Worm (Caenorhabditis elegans): ENCODE results near the gene C47E12.12.

C47E12.12 gene

DNA sequence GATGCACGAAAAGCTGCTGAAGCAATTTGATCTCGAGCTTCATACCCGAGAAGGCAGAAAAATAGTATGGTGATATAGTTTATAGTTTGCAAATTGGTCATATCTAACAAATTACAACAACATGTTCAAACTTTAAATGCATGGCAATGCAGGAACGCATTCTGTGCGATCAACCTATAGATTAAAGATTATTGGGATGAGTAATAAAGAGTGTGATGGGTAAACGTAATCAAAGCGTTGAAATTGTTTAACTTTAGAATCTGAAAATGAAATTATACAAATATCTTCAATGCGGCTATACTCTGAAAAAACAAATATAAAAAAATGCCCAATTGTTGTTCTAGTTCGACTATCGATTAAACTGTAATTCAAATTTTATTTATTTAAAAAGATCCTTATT is 3.8 kb upstream of the C47E12.12 start, which contains the start of gene C47E12.14:
Gene C47E12.14 (minus strand): TSS at position 101 of the 400 bp plus-strand sequence.
- no peak for TF ChIP-seq elt-1 (tag; optimal IDR thresholded peaks at IDR 0.05)
- TF ChIP-seq fkh-2 (tag; optimal IDR thresholded peaks at IDR 0.05): no peak
- no peak for TF ChIP-seq egl-5 (tag; optimal IDR thresholded peaks at IDR 0.05)
- no peak for TF ChIP-seq elt-2 (tag; optimal IDR thresholded peaks at IDR 0.05)
- TF ChIP-seq zag-1 (tag; optimal IDR thresholded peaks at IDR 0.05): no peak
- TF ChIP-seq tbx-2 (tag; optimal IDR thresholded peaks at IDR 0.05): no peak
- TF ChIP-seq elt-3 (tag; optimal IDR thresholded peaks at IDR 0.05): no peak
- TF ChIP-seq fos-1 (tag; optimal IDR thresholded peaks at IDR 0.05): no peak
- TF ChIP-seq lin-39 (tag; optimal IDR thresholded peaks at IDR 0.05): no peak
- no peak for TF ChIP-seq mdl-1 (tag; optimal IDR thresholded peaks at IDR 0.05)
- no peak for TF ChIP-seq nhr-76 (tag; optimal IDR thresholded peaks at IDR 0.05)
- no peak for TF ChIP-seq aly-2 (tag; optimal IDR thresholded peaks at IDR 0.05)
- no peak for TF ChIP-seq unc-39 (tag; optimal IDR thresholded peaks at IDR 0.05)
- no peak for TF ChIP-seq nfya-1 (tag; optimal IDR thresholded peaks at IDR 0.05; ENCODE audit: insufficient read depth)

DNA sequence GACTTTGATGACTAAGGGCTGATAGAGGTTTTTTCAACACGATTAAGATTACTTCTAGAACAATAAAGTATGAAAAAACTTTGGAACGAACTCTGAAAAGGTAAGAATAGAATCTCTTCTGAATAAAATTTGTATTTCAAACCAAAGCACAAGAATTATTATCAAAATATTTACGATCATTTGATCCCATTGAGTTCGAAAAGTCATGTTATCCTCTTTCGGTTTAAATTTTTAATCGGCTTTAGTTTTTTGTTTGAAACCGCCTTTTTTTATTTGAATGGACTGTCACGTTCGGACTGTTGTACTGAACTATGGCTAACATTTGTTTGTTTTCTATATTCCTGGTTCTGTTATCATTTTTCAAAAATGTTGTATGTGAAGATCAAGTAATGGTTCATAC is 1.9 kb upstream of the C47E12.12 start, which contains the start of gene C47E12.9:
Gene C47E12.9 (plus strand): TSS at position 301 of the 400 bp plus-strand sequence.
- TF ChIP-seq nhr-237 (tag; optimal IDR thresholded peaks at IDR 0.05) (no peak), R02D3.7 (tag; optimal IDR thresholded peaks at IDR 0.05) (no peak), hmg-11 (tag; optimal IDR thresholded peaks at IDR 0.05) (no peak), nhr-43 (tag; optimal IDR thresholded peaks at IDR 0.05; ENCODE audit: poor library complexity, severe bottlenecking) (no peak), ama-1 (optimal IDR thresholded peaks at IDR 0.05) (no peak), skn-1 (tag; optimal IDR thresholded peaks at IDR 0.05) (no peak), egl-5 (tag; optimal IDR thresholded peaks at IDR 0.05) (no peak), ztf-4 (tag; optimal IDR thresholded peaks at IDR 0.05) (no peak), nhr-77 (tag; optimal IDR thresholded peaks at IDR 0.05) (no peak), unc-62 (GFP tag; optimal IDR thresholded peaks at IDR 0.05) (no peak), ceh-9 (tag; optimal IDR thresholded peaks at IDR 0.05) (no peak), nhr-12 (tag; optimal IDR thresholded peaks at IDR 0.05) (no peak), lsy-12 (tag; optimal IDR thresholded peaks at IDR 0.05) (no peak), mml-1 (tag; optimal IDR thresholded peaks at IDR 0.05) (no peak), elt-1 (tag; optimal IDR thresholded peaks at IDR 0.05) (no peak)

DNA sequence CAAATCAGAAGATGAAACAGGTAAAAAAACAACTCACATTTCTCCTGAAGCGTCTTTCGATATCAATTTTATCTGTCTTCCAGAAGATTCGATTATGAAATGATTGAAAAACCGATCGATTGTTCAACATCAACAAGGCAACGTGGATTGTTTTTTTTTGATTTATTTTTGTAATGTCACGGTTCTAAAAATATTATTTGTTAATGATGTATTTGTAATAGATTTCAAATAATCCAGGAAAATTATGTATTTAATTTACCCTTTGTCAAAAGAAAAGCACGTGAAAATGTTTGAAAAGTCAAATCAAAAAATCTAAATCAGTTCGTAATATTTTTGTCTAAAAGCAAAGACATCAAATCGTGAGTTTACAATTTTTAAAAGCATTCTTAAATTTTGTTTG is 3.4 kb downstream of the C47E12.12 start, which contains the start of the genes kin-5 and C47E12.11:
Gene kin-5 (minus strand): TSS at position 101 of the 400 bp plus-strand sequence.
Gene C47E12.11 (plus strand): TSS at position 320 of the 400 bp plus-strand sequence.
- TF ChIP-seq nhr-11 (tag; optimal IDR thresholded peaks at IDR 0.05): no peak
- no peak for TF ChIP-seq nhr-76 (tag; optimal IDR thresholded peaks at IDR 0.05)
- TF ChIP-seq snpc-4 (tag; optimal IDR thresholded peaks at IDR 0.05): no peak
- TF ChIP-seq unc-39 (tag; optimal IDR thresholded peaks at IDR 0.05): no peak
- TF ChIP-seq jun-1 (tag; optimal IDR thresholded peaks at IDR 0.05): no peak
- TF ChIP-seq nhr-28 (tag; optimal IDR thresholded peaks at IDR 0.05): no peak
- TF ChIP-seq sea-2 (GFP tag; optimal IDR thresholded peaks at IDR 0.05): no peak
- no peak for TF ChIP-seq lin-39 (tag; optimal IDR thresholded peaks at IDR 0.05)
- TF ChIP-seq eor-1 (tag; optimal IDR thresholded peaks at IDR 0.05): no peak
- no peak for TF ChIP-seq ztf-11 (tag; optimal IDR thresholded peaks at IDR 0.05)
- no peak for TF ChIP-seq pha-4 (tag; optimal IDR thresholded peaks at IDR 0.05)
- TF ChIP-seq nfya-1 (tag; optimal IDR thresholded peaks at IDR 0.05; ENCODE audit: insufficient read depth): no peak
- no peak for TF ChIP-seq ceh-16 (tag; optimal IDR thresholded peaks at IDR 0.05)
- TF ChIP-seq ama-1 (optimal IDR thresholded peaks at IDR 0.05): no peak
- TF ChIP-seq ZK546.5 (tag; optimal IDR thresholded peaks at IDR 0.05): no peak
- no peak for TF ChIP-seq nhr-43 (tag; optimal IDR thresholded peaks at IDR 0.05; ENCODE audit: poor library complexity, severe bottlenecking)
- TF ChIP-seq hmg-11 (tag; optimal IDR thresholded peaks at IDR 0.05): no peak
- no peak for TF ChIP-seq elt-2 (tag; optimal IDR thresholded peaks at IDR 0.05)
- TF ChIP-seq nhr-77 (tag; optimal IDR thresholded peaks at IDR 0.05): no peak

DNA sequence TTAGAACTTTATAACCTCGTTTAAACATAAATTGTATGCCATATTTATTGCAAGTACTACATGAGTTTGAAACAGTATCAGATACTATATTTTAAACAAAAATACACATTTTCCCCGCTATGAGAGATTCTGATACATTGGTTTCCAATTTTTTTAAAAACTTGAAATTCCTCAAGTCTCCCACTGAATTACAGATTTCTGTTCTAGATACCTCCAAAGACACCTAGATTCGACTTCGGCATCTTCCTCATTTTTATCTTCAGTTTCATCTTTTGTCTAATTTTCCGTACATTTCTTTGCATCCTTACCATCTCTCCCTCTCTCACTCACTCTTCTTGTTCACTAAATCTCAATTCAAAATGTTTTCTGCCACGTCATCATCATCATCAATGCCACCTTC is 8.6 kb downstream of the C47E12.12 start, which contains the start of gene T13H10.2:
Gene T13H10.2 (plus strand): TSS at position 301 of the 400 bp plus-strand sequence.
- no peak for TF ChIP-seq hmg-11 (tag; optimal IDR thresholded peaks at IDR 0.05)
- no peak for TF ChIP-seq zag-1 (tag; optimal IDR thresholded peaks at IDR 0.05)
- TF ChIP-seq unc-39 (tag; optimal IDR thresholded peaks at IDR 0.05): no peak
- TF ChIP-seq fkh-2 (tag; optimal IDR thresholded peaks at IDR 0.05): no peak
- TF ChIP-seq sea-2 (GFP tag; optimal IDR thresholded peaks at IDR 0.05): no peak
- TF ChIP-seq ceh-28 (tag; optimal IDR thresholded peaks at IDR 0.05): no peak
- no peak for TF ChIP-seq eor-1 (tag; optimal IDR thresholded peaks at IDR 0.05)
- TF ChIP-seq elt-3 (tag; optimal IDR thresholded peaks at IDR 0.05): no peak
- TF ChIP-seq elt-2 (tag; optimal IDR thresholded peaks at IDR 0.05): no peak
- TF ChIP-seq R02D3.7 (tag; optimal IDR thresholded peaks at IDR 0.05): no peak
- no peak for TF ChIP-seq nhr-43 (tag; optimal IDR thresholded peaks at IDR 0.05; ENCODE audit: poor library complexity, severe bottlenecking)
- no peak for TF ChIP-seq ceh-16 (tag; optimal IDR thresholded peaks at IDR 0.05)
- TF ChIP-seq snpc-4 (tag; optimal IDR thresholded peaks at IDR 0.05): no peak
